Fruit fly (Drosophila melanogaster) whole organism, embryonic: Measurements from ENCODE around the gene Tsf2.

ENCODE experiments used
- Antp ChIP-seq: fragments of 200-800 bp; sonication (Bioruptor generic); optimal IDR thresholded peaks from 3 replicates; lab custom pipeline; 2016; ENCODE audit warnings: missing biosample characterization, missing genetic modification characterization
- Awh ChIP-seq: fragments of 200-800 bp; sonication (Bioruptor generic); IDR thresholded peaks from 2 replicates; pipeline ENCODE4, ENCODE4 v1.3.6; 2022; ENCODE audit warnings: missing biosample characterization, missing genetic modification characterization
- B-H2 ChIP-seq: fragments of 200-800 bp; sonication (Bioruptor generic); optimal IDR thresholded peaks from 2 replicates; lab custom pipeline; 2018; ENCODE audit warnings: missing biosample characterization, mild to moderate bottlenecking, missing genetic modification characterization
- Blimp-1 ChIP-seq: fragments of 200-800 bp; sonication (Bioruptor generic); optimal IDR thresholded peaks from 3 replicates; lab custom pipeline; 2018; ENCODE audit warnings: missing biosample characterization, missing genetic modification characterization, mild to moderate bottlenecking, moderate library complexity, missing genetic modification reagents
- CG10565 ChIP-seq: fragments of 200-800 bp; sonication (Bioruptor generic); optimal IDR thresholded peaks from 3 replicates; lab custom pipeline; 2016; ENCODE audit warnings: missing biosample characterization, mild to moderate bottlenecking, missing genetic modification characterization
- CG11398 ChIP-seq: fragments of 200-800 bp; sonication (Bioruptor generic); optimal IDR thresholded peaks from 2 replicates; lab custom pipeline; 2016; ENCODE audit warnings: missing biosample characterization, missing genetic modification characterization
- CG14050 ChIP-seq: fragments of 200-800 bp; sonication (Bioruptor generic); IDR thresholded peaks from 3 replicates; pipeline ENCODE4 v1.3.6; 2022; ENCODE audit warnings: missing biosample characterization, missing genetic modification characterization
- CG15696 ChIP-seq: fragments of 200-800 bp; sonication (Bioruptor generic); optimal IDR thresholded peaks from 2 replicates; lab custom pipeline; 2019; ENCODE audit warnings: missing biosample characterization, mild to moderate bottlenecking, missing genetic modification characterization, moderate library complexity
- CG1647 ChIP-seq: fragments of 200-800 bp; sonication (Bioruptor generic); optimal IDR thresholded peaks from 3 replicates; lab custom pipeline; 2016; ENCODE audit warnings: missing biosample characterization, missing genetic modification characterization
- CG16863 ChIP-seq: fragments of 200-800 bp; sonication (Bioruptor generic); optimal IDR thresholded peaks from 3 replicates; lab custom pipeline; 2016; ENCODE audit warnings: missing biosample characterization, missing genetic modification characterization
- CG17361 ChIP-seq: fragments of 200-800 bp; sonication (Bioruptor generic); IDR thresholded peaks from 3 replicates; pipeline ENCODE4 v1.3.6; 2022; ENCODE audit warnings: missing biosample characterization, missing genetic modification characterization
- CG17829 ChIP-seq: fragments of 200-800 bp; optimal IDR thresholded peaks from 2 replicates; lab custom pipeline; 2019; ENCODE audit warnings: missing biosample characterization, mild to moderate bottlenecking, missing genetic modification characterization, moderate library complexity
- CG18476 ChIP-seq: fragments of 200-800 bp; sonication (Bioruptor generic); optimal IDR thresholded peaks from 2 replicates; lab custom pipeline; 2016; ENCODE audit warnings: missing biosample characterization, mild to moderate bottlenecking, missing genetic modification characterization
- CG18619 ChIP-seq: fragments of 200-800 bp; sonication (Bioruptor generic); optimal IDR thresholded peaks from 3 replicates; lab custom pipeline; 2017; ENCODE audit warnings: missing biosample characterization, mild to moderate bottlenecking, missing genetic modification characterization
- CG2199 ChIP-seq: fragments of 200-800 bp; sonication (Bioruptor generic); IDR thresholded peaks from 3 replicates; pipeline ENCODE4 v1.3.6; 2022; ENCODE audit warnings: missing biosample characterization, missing genetic modification characterization
- CG2712 ChIP-seq: fragments of 200-800 bp; optimal IDR thresholded peaks from 3 replicates; lab custom pipeline; 2019; ENCODE audit warnings: missing biosample characterization, mild to moderate bottlenecking, missing genetic modification characterization, moderate library complexity
- CG32767 ChIP-seq: fragments of 200-800 bp; sonication (Bioruptor generic); IDR thresholded peaks from 2 replicates; pipeline ENCODE4 v1.3.6; 2022; ENCODE audit warnings: missing biosample characterization, missing genetic modification characterization
- CG32772 ChIP-seq: fragments of 200-800 bp; sonication (Bioruptor generic); IDR thresholded peaks from 2 replicates; pipeline ENCODE4 v1.3.6; 2022; ENCODE audit warnings: missing biosample characterization, missing genetic modification characterization
- CG43689 ChIP-seq: fragments of 200-800 bp; sonication (Bioruptor generic); IDR thresholded peaks from 2 replicates; pipeline ENCODE4 v1.3.6; 2022; ENCODE audit warnings: missing biosample characterization, missing genetic modification characterization
- CG4404 ChIP-seq: fragments of 200-800 bp; sonication (Bioruptor generic); IDR thresholded peaks from 2 replicates; pipeline ENCODE4 v1.3.6; 2022; ENCODE audit warnings: missing biosample characterization, missing genetic modification characterization
- CG6272 ChIP-seq: fragments of 200-800 bp; sonication (Bioruptor generic); IDR thresholded peaks from 2 replicates; pipeline ENCODE4 v1.3.6; 2022; ENCODE audit warnings: missing biosample characterization, missing genetic modification characterization
- CG6683 ChIP-seq: fragments of 200-800 bp; sonication (Bioruptor generic); optimal IDR thresholded peaks from 2 replicates; lab custom pipeline; 2017; ENCODE audit warnings: missing biosample characterization, mild to moderate bottlenecking, missing genetic modification characterization, missing genetic modification reagents
- CG7357 ChIP-seq: fragments of 200-800 bp; sonication (Bioruptor generic); IDR thresholded peaks from 3 replicates; pipeline ENCODE4 v1.3.6; 2022; ENCODE audit warnings: missing biosample characterization, missing genetic modification characterization
- CG8359 ChIP-seq: fragments of 200-800 bp; sonication (Bioruptor generic); optimal IDR thresholded peaks from 2 replicates; lab custom pipeline; 2017; ENCODE audit warnings: missing biosample characterization, mild to moderate bottlenecking, missing genetic modification characterization, borderline replicate concordance
- CG9817 ChIP-seq: fragments of 200-800 bp; sonication (Bioruptor generic); optimal IDR thresholded peaks from 2 replicates; lab custom pipeline; 2018; ENCODE audit warnings: missing biosample characterization, mild to moderate bottlenecking, missing genetic modification characterization, moderate library complexity
- D ChIP-seq, 2 experiments: fragments of 200-800 bp in 1 of 2; fragments of >200 bp in 1 of 2; sonication (Bioruptor generic) in 1 of 2; optimal IDR thresholded peaks; 2 replicates in 1 of 2; 3 replicates in 1 of 2; lab custom pipeline; 2017; ENCODE audit warnings: mild to moderate bottlenecking in 1 of 2, missing biosample characterization in 1 of 2, missing genetic modification characterization in 1 of 2, missing genetic modification reagents in 1 of 2
- HmgZ ChIP-seq: fragments of 200-800 bp; sonication (Bioruptor generic); optimal IDR thresholded peaks from 2 replicates; lab custom pipeline; 2018; ENCODE audit warnings: missing biosample characterization, mild to moderate bottlenecking, missing genetic modification characterization
- Hmx ChIP-seq: fragments of 200-800 bp; sonication (Bioruptor generic); optimal IDR thresholded peaks from 2 replicates; lab custom pipeline; 2016; ENCODE audit warnings: missing biosample characterization, missing genetic modification characterization
- Hr78 ChIP-seq, 2 experiments: fragments of 200-800 bp in 1 of 2; fragments of >200 bp in 1 of 2; sonication (Bioruptor generic) in 1 of 2; optimal IDR thresholded peaks; 2 replicates each; lab custom pipeline; 2017 to 2019; ENCODE audit warnings: missing biosample characterization in 2 of 2, missing genetic modification characterization in 2 of 2, mild to moderate bottlenecking in 1 of 2, moderate library complexity in 1 of 2
- Pdp1 ChIP-seq, 2 experiments: fragments of 200-800 bp; sonication (Bioruptor generic); optimal IDR thresholded peaks; 3 replicates each; lab custom pipeline; 2016; ENCODE audit warnings: missing biosample characterization in 2 of 2, missing genetic modification characterization in 2 of 2, mild to moderate bottlenecking in 1 of 2, moderate library complexity in 1 of 2
- Sin3A ChIP-seq: fragments of >200 bp; optimal IDR thresholded peaks from 2 replicates; lab custom pipeline; 2018
- Xrp1 ChIP-seq: fragments of 200-800 bp; sonication (Bioruptor generic); IDR thresholded peaks from 2 replicates; pipeline ENCODE4 v1.3.6; 2022; ENCODE audit warnings: missing biosample characterization, missing genetic modification characterization
- bab2 ChIP-seq: fragments of 200-800 bp; sonication (Bioruptor generic); optimal IDR thresholded peaks from 2 replicates; lab custom pipeline; 2016; ENCODE audit warnings: missing biosample characterization, missing genetic modification characterization
- cas ChIP-seq: fragments of 200-800 bp; sonication (Bioruptor generic); IDR thresholded peaks from 2 replicates; pipeline ENCODE4 v1.3.6; 2022; ENCODE audit warnings: missing biosample characterization, missing genetic modification characterization
- cg ChIP-seq: fragments of 200-800 bp; sonication (Bioruptor generic); optimal IDR thresholded peaks from 3 replicates; lab custom pipeline; 2019; ENCODE audit warnings: missing biosample characterization, mild to moderate bottlenecking, missing genetic modification characterization, moderate library complexity
- crol ChIP-seq: fragments of 200-800 bp; sonication (Bioruptor generic); IDR thresholded peaks from 2 replicates; pipeline ENCODE4 v1.3.6; 2022; ENCODE audit warnings: missing biosample characterization, missing genetic modification characterization
- dati ChIP-seq: fragments of 200-800 bp; sonication (Bioruptor generic); IDR thresholded peaks from 2 replicates; pipeline ENCODE4 v1.3.6; 2022; ENCODE audit warnings: missing biosample characterization, missing genetic modification characterization
- dysf ChIP-seq: fragments of 200-800 bp; sonication (Bioruptor generic); IDR thresholded peaks from 3 replicates; pipeline ENCODE4 v1.3.6; 2022; ENCODE audit warnings: missing biosample characterization, missing genetic modification characterization
- hkb ChIP-seq, 2 experiments: fragments of 200-800 bp in 1 of 2; fragments of >200 bp in 1 of 2; sonication (Bioruptor generic) in 1 of 2; IDR thresholded peaks in 1 of 2; optimal IDR thresholded peaks in 1 of 2; 2 replicates each; pipeline versions ENCODE4 v1.3.6 to Lab custom; 2017 to 2022; ENCODE audit warnings: missing biosample characterization in 1 of 2, missing genetic modification characterization in 1 of 2
- hth ChIP-seq: fragments of >200 bp; optimal IDR thresholded peaks from 2 replicates; lab custom pipeline; 2017; ENCODE audit warnings: inconsistent platforms
- inv ChIP-seq: fragments of 200-800 bp; sonication (Bioruptor generic); IDR thresholded peaks from 2 replicates; pipeline ENCODE4 v1.3.6; 2022; ENCODE audit warnings: missing biosample characterization, missing genetic modification characterization; ENCODE audit not compliant: partially characterized antibody
- klu ChIP-seq: fragments of 200-800 bp; sonication (Bioruptor generic); IDR thresholded peaks from 2 replicates; pipeline ENCODE4 v1.3.6; 2022; ENCODE audit warnings: missing biosample characterization, missing genetic modification characterization
- lab ChIP-seq: fragments of 200-800 bp; sonication (Bioruptor generic); optimal IDR thresholded peaks from 3 replicates; lab custom pipeline; 2017; ENCODE audit warnings: missing biosample characterization, missing genetic modification characterization, mild to moderate bottlenecking, moderate library complexity, missing genetic modification reagents
- odd ChIP-seq: fragments of 200-800 bp; sonication (Bioruptor generic); optimal IDR thresholded peaks from 2 replicates; lab custom pipeline; 2017; ENCODE audit warnings: missing biosample characterization, mild to moderate bottlenecking, missing genetic modification characterization
- pfk ChIP-seq: fragments of 200-800 bp; sonication (Bioruptor generic); optimal IDR thresholded peaks from 2 replicates; lab custom pipeline; 2018; ENCODE audit warnings: missing biosample characterization, mild to moderate bottlenecking, missing genetic modification characterization, moderate library complexity
- pnt ChIP-seq: fragments of 200-800 bp; sonication (Bioruptor generic); optimal IDR thresholded peaks from 3 replicates; lab custom pipeline; 2016; ENCODE audit warnings: missing biosample characterization, missing genetic modification characterization
- sob ChIP-seq: fragments of 200-800 bp; sonication (Bioruptor generic); IDR thresholded peaks from 2 replicates; pipeline ENCODE4 v1.3.6; 2022; ENCODE audit warnings: missing biosample characterization, missing genetic modification characterization
- sqz ChIP-seq: fragments of 200-800 bp; sonication (Bioruptor generic); optimal IDR thresholded peaks from 3 replicates; lab custom pipeline; 2018; ENCODE audit warnings: missing biosample characterization, mild to moderate bottlenecking, missing genetic modification characterization
- usp ChIP-seq: fragments of >200 bp; optimal IDR thresholded peaks from 2 replicates; lab custom pipeline; 2017; ENCODE audit warnings: missing biosample characterization, missing genetic modification characterization
- z ChIP-seq: fragments of 200-800 bp; sonication (Bioruptor generic); IDR thresholded peaks from 3 replicates; pipeline ENCODE4 v1.3.6; 2022; ENCODE audit warnings: missing biosample characterization, missing genetic modification characterization

Gene Tsf2

DNA sequence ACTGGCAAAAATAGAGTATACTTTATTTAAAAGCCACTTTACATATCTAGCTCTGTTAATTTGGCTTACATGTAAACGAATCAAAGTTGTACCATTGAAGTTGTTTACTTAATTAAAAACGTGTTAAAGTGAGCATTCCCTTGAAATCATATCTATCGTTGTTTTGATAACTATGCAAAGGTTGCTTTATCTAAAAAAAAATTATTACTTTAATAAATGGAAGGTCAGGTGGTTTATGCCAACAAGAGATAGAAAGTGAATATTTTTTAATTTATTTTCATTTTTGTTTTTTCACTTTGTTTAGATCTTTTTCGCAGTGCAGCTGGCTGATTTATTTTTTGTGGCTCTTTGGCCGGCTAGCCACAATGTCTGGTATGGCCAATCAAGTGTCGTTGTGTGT, 50.6 kb downstream of the Tsf2 start (continued):
- TF ChIP-seq cg = no peak
- 0 out of 2 replicates have a peak, but pooled peaks have one; percentile 58 for TF ChIP-seq dati (GFP tag; lab: Robert Waterston, UW)
- TF ChIP-seq hth = no peak
- no peak for TF ChIP-seq hkb (optimal IDR thresholded peaks at IDR 0.05; lab: Kevin White, UChicago)
- peak; percentile 72 for TF ChIP-seq hkb (GFP tag; IDR thresholded peaks at IDR 0.05; lab: Robert Waterston, UW)
- peak; percentile 27 for TF ChIP-seq CG15696 (tag; lab: Kevin White, UChicago)
- TF ChIP-seq HmgZ = peak; percentile 24
- peak; percentile 42 to 57 for TF ChIP-seq Pdp1 (GFP tag; optimal IDR thresholded peaks at IDR 0.05; lab: Kevin White, UChicago)
- TF ChIP-seq CG1647 (GFP tag; lab: Kevin White, UChicago) = peak; percentile 47
- TF ChIP-seq CG18476 (GFP tag; lab: Kevin White, UChicago) = peak; percentile 57
- TF ChIP-seq D (optimal IDR thresholded peaks at IDR 0.05; lab: Kevin White, UChicago) = no peak
- TF ChIP-seq D (GFP tag; optimal IDR thresholded peaks at IDR 0.05; lab: Kevin White, UChicago) = peak; percentile 84
- peak; percentile 80 for TF ChIP-seq Xrp1 (GFP tag; lab: Robert Waterston, UW)
- TF ChIP-seq klu (GFP tag; lab: Robert Waterston, UW) = peak; percentile 61; the same call in 1 of the 2 replicates
- 0 out of 3 replicates have a peak, but pooled peaks have one; percentile 37 for TF ChIP-seq CG7357 (GFP tag; lab: Robert Waterston, UW)
- TF ChIP-seq z = no peak
- TF ChIP-seq B-H2 (GFP tag; lab: Kevin White, UChicago) = no peak
- no peak for TF ChIP-seq crol (GFP tag; lab: Robert Waterston, UW)
- peak; percentile 44; the same call in 1 of the 2 replicates for TF ChIP-seq CG32772 (GFP tag; lab: Robert Waterston, UW)
- no peak for TF ChIP-seq CG32767
- no peak for TF ChIP-seq inv
- peak; percentile 41 for TF ChIP-seq Hmx
- TF ChIP-seq CG6683 = peak; percentile 19
- peak in 1 of 2 experiments; percentile 15 for TF ChIP-seq Hr78 (GFP tag; optimal IDR thresholded peaks at IDR 0.05; lab: Kevin White, UChicago)
- TF ChIP-seq pnt = peak; percentile 32
- peak; percentile 76 for TF ChIP-seq odd (GFP tag; lab: Kevin White, UChicago)
- TF ChIP-seq CG17361 (GFP tag; lab: Robert Waterston, UW) = peak; percentile 88
- TF ChIP-seq CG6272 = no peak; the same call in 1 of the 2 replicates

DNA sequence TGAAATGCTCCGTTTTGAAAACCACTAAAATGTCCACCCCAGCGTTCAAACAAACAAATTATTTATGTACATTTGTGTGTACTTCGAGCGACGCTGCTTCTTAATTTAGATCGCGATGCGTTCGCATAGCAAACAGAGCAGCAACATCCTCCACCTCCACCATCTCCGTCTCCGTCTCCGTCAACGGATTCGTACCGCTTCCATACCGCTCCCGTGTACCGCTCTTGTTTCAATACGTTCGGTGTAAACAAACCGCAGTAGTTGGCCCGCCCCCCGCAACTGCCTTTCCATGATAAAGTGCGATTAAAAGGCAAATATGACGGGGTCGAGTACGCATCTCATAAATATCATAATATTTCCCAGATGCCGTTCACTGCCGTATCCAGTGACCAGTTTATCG, 51.3 kb downstream of the Tsf2 start, which contains the start of gene CG33725:
Gene CG33725 (plus strand): TSS at position 364 of the 400 bp plus-strand sequence.
- TF ChIP-seq CG2712 (tag; lab: Kevin White, UChicago) = no peak
- TF ChIP-seq CG2199 (GFP tag; lab: Robert Waterston, UW) = 0 out of 3 replicates have a peak, but pooled peaks have one; percentile 49
- 0 out of 2 replicates have a peak, but pooled peaks have one; percentile 45 for TF ChIP-seq sob
- no peak for TF ChIP-seq B-H2 (GFP tag; lab: Kevin White, UChicago)
- TF ChIP-seq Blimp-1 = no peak
- 0 out of 3 replicates have a peak, but pooled peaks have one; percentile 21 for TF ChIP-seq dysf (GFP tag; lab: Robert Waterston, UW)
- no peak for TF ChIP-seq CG16863 (GFP tag; lab: Kevin White, UChicago)
- peak; percentile 17 for TF ChIP-seq CG11398
- TF ChIP-seq CG18619 (GFP tag; lab: Kevin White, UChicago) = no peak
- no peak for TF ChIP-seq Sin3A (lab: Kevin White, UChicago)
- no peak for TF ChIP-seq sqz
- TF ChIP-seq CG10565 (GFP tag; lab: Kevin White, UChicago) = no peak
- TF ChIP-seq CG14050 (GFP tag; lab: Robert Waterston, UW) = 0 out of 3 replicates have a peak, but pooled peaks have one; percentile 32
- TF ChIP-seq Antp (GFP tag; lab: Kevin White, UChicago) = no peak
- no peak for TF ChIP-seq z
- peak; percentile 71 for TF ChIP-seq pfk (GFP tag; lab: Kevin White, UChicago)
- no peak for TF ChIP-seq lab (GFP tag; lab: Kevin White, UChicago)
- TF ChIP-seq usp (GFP tag; lab: Kevin White, UChicago) = no peak
- TF ChIP-seq CG4404 (GFP tag; lab: Robert Waterston, UW) = no peak
- TF ChIP-seq odd (GFP tag; lab: Kevin White, UChicago) = no peak
- TF ChIP-seq CG43689 = 0 out of 2 replicates have a peak, but pooled peaks have one; percentile 17
- no peak for TF ChIP-seq CG17829 (tag; lab: Kevin White, UChicago)
- no peak for TF ChIP-seq cas (GFP tag; lab: Robert Waterston, UW)
- TF ChIP-seq klu (GFP tag; lab: Robert Waterston, UW) = no peak
- TF ChIP-seq Awh (GFP tag; lab: Robert Waterston, UW) = no peak
- TF ChIP-seq CG9817 (tag; lab: Kevin White, UChicago) = no peak
- peak; percentile 31 for TF ChIP-seq bab2 (GFP tag; lab: Kevin White, UChicago)
- no peak for TF ChIP-seq CG8359 (GFP tag; lab: Kevin White, UChicago)
